6 worm cellular contexts compared by ENCODE assay signal in the genomic region with DNA sequence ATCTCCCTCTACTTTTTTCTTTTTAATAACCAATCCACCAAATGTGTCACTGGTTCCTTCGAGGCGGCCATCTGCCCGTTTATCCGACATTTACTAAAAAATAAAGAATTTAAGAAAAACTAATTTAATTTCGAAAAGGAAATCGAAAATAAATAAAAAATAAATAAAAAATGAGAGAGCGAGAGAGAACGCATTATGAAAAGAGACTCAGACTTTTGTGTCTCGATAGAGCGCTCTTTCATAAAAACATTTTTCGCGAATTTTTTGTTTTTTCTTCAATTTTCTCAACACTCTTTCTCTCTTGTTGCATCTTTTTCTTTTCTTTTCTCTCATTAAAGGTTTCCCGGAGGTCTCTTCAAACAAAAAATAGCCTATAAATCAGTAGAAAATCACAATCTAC.
A peak's percentile ranks its signal among the peaks of the same experiment; 100 is the strongest.
TF ChIP-seq lines count a peak whose summit lies in the region.

A gene (minus strand): TSS at position 93 of the 400 bp plus-strand sequence.

TF ChIP-seq in whole organism, L1 larva, 84 proteins besides CTCF, POLR2A, EP300 and RAD21:
- TF ChIP-seq snu-23 (GFP tag; optimal IDR thresholded peaks at IDR 0.05; lab: Kevin White, UChicago): peak; percentile 17
- TF ChIP-seq xbp-1 (tag; optimal IDR thresholded peaks at IDR 0.05; lab: Kevin White, UChicago): no peak
- no peak for TF ChIP-seq C34B4.2 (tag; optimal IDR thresholded peaks at IDR 0.05; lab: Kevin White, UChicago)
- no peak for TF ChIP-seq ceh-82 (tag; optimal IDR thresholded peaks at IDR 0.05; lab: Kevin White, UChicago)
- TF ChIP-seq dpl-1 (GFP tag; optimal IDR thresholded peaks at IDR 0.05; lab: Kevin White, UChicago): peak in 1 of 3 experiments; percentile 50
- TF ChIP-seq lin-35 (GFP tag; optimal IDR thresholded peaks at IDR 0.05; lab: Kevin White, UChicago): peak in 1 of 2 experiments; percentile 16
- peak; percentile 30 for TF ChIP-seq lin-14 (GFP tag; optimal IDR thresholded peaks at IDR 0.05; lab: Kevin White, UChicago)
- TF ChIP-seq nhr-90 (tag; optimal IDR thresholded peaks at IDR 0.05; lab: Kevin White, UChicago; ENCODE audit: poor library complexity): no peak
- TF ChIP-seq efl-1 (optimal IDR thresholded peaks at IDR 0.05; lab: Kevin White, UChicago): peak; percentile 7 to 19
- peak; percentile 43 to 51 for TF ChIP-seq efl-1 (GFP tag; optimal IDR thresholded peaks at IDR 0.05 in 1 of 2; lab: Kevin White, UChicago)
- TF ChIP-seq lsy-2 (tag; optimal IDR thresholded peaks at IDR 0.05; lab: Kevin White, UChicago): peak in 1 of 2 experiments; percentile 64
- TF ChIP-seq blmp-1 (tag; optimal IDR thresholded peaks at IDR 0.05; lab: Kevin White, UChicago): peak; percentile 2
- TF ChIP-seq unc-86 (tag; optimal IDR thresholded peaks at IDR 0.05; lab: Kevin White, UChicago): no peak
- peak; percentile 18 for TF ChIP-seq skn-1 (tag; optimal IDR thresholded peaks at IDR 0.05; lab: Kevin White, UChicago)

TF ChIP-seq in whole organism, L2 larva, 48 proteins besides CTCF, POLR2A, EP300 and RAD21:
- TF ChIP-seq unc-55 (GFP tag; optimal IDR thresholded peaks at IDR 0.05; lab: Kevin White, UChicago) (peak; percentile 60), C34F6.9 (tag; optimal IDR thresholded peaks at IDR 0.05; lab: Kevin White, UChicago) (peak; percentile 66), R02D3.7 (tag; optimal IDR thresholded peaks at IDR 0.05; lab: Kevin White, UChicago) (no peak), fos-1 (tag; optimal IDR thresholded peaks at IDR 0.05; lab: Kevin White, UChicago) (peak; percentile 5), lsy-2 (tag; optimal IDR thresholded peaks at IDR 0.05; lab: Kevin White, UChicago) (peak in 1 of 2 experiments; percentile 34), sma-3 (GFP tag; optimal IDR thresholded peaks at IDR 0.05; lab: Kevin White, UChicago) (no peak)

TF ChIP-seq in whole organism, L3 larva, 47 proteins besides CTCF, POLR2A, EP300 and RAD21:
- TF ChIP-seq nhr-28 (tag; optimal IDR thresholded peaks at IDR 0.05; lab: Kevin White, UChicago) (no peak), nhr-23 (tag; optimal IDR thresholded peaks at IDR 0.05; lab: Kevin White, UChicago) (no peak), nhr-67 (tag; optimal IDR thresholded peaks at IDR 0.05; lab: Kevin White, UChicago) (no peak), nhr-11 (tag; optimal IDR thresholded peaks at IDR 0.05; lab: Kevin White, UChicago) (no peak), nhr-77 (tag; optimal IDR thresholded peaks at IDR 0.05; lab: Kevin White, UChicago) (no peak), ceh-16 (tag; optimal IDR thresholded peaks at IDR 0.05; lab: Kevin White, UChicago) (no peak), elt-3 (tag; optimal IDR thresholded peaks at IDR 0.05; lab: Kevin White, UChicago) (no peak), hmg-11 (tag; optimal IDR thresholded peaks at IDR 0.05; lab: Kevin White, UChicago) (no peak), pha-4 (tag; optimal IDR thresholded peaks at IDR 0.05; lab: Kevin White, UChicago) (peak; percentile 60), ceh-82 (tag; optimal IDR thresholded peaks at IDR 0.05; lab: Kevin White, UChicago) (no peak), ama-1 (optimal IDR thresholded peaks at IDR 0.05; lab: Kevin White, UChicago) (no peak), ztf-11 (tag; optimal IDR thresholded peaks at IDR 0.05; lab: Kevin White, UChicago) (no peak), fkh-2 (tag; optimal IDR thresholded peaks at IDR 0.05; lab: Kevin White, UChicago) (no peak), tbx-2 (tag; optimal IDR thresholded peaks at IDR 0.05; lab: Kevin White, UChicago) (no peak), R02D3.7 (tag; optimal IDR thresholded peaks at IDR 0.05; lab: Kevin White, UChicago) (no peak), lin-15B (tag; optimal IDR thresholded peaks at IDR 0.05; lab: Kevin White, UChicago) (peak; percentile 17), egl-5 (tag; optimal IDR thresholded peaks at IDR 0.05; lab: Kevin White, UChicago) (peak; percentile 11)

TF ChIP-seq in whole organism, L4 larva, 104 proteins besides CTCF, POLR2A, EP300 and RAD21:
- TF ChIP-seq lin-38 (GFP tag; IDR thresholded peaks at IDR 0.05; lab: Robert Waterston, UW) (peak; percentile 44), daf-16 (GFP tag; optimal IDR thresholded peaks at IDR 0.05; lab: Kevin White, UChicago) (no peak), daf-16 (tag; optimal IDR thresholded peaks at IDR 0.05; lab: Kevin White, UChicago) (peak; percentile 19), nhr-28 (tag; optimal IDR thresholded peaks at IDR 0.05; lab: Kevin White, UChicago) (peak; percentile 18), zip-2 (tag; optimal IDR thresholded peaks at IDR 0.05; lab: Kevin White, UChicago) (no peak), lsy-2 (tag; optimal IDR thresholded peaks at IDR 0.05; lab: Kevin White, UChicago) (peak in 1 of 2 experiments; percentile 53), ceh-82 (tag; optimal IDR thresholded peaks at IDR 0.05; lab: Kevin White, UChicago) (no peak), F44E2.7 (GFP tag; IDR thresholded peaks at IDR 0.05; lab: Robert Waterston, UW) (no peak), ctbp-1 (GFP tag; IDR thresholded peaks at IDR 0.05; lab: Robert Waterston, UW) (no peak), mes-2 (tag; optimal IDR thresholded peaks at IDR 0.05; lab: Kevin White, UChicago; ENCODE audit: poor library complexity, severe bottlenecking) (peak; percentile 17)

TF ChIP-seq in whole organism, mixed stage, embryonic, 35 proteins besides CTCF, POLR2A, EP300 and RAD21:
- TF ChIP-seq lsy-2 (tag; optimal IDR thresholded peaks at IDR 0.05; lab: Kevin White, UChicago) (peak; percentile 36), ces-1 (GFP tag; optimal IDR thresholded peaks at IDR 0.05; lab: Kevin White, UChicago) (peak; percentile 50), hlh-1 (tag; optimal IDR thresholded peaks at IDR 0.05; lab: Kevin White, UChicago) (no peak), unc-62 (GFP tag; optimal IDR thresholded peaks at IDR 0.05; lab: Kevin White, UChicago) (no peak)
TF ChIP-seq in whole organism, mixed stage, embryonic: peak in this region for 2.

TF ChIP-seq in whole organism, young adult, 124 proteins besides CTCF, POLR2A, EP300 and RAD21:
- TF ChIP-seq rpc-1 (optimal IDR thresholded peaks at IDR 0.05; lab: Kevin White, UChicago) (no peak), rpc-1 (tag; optimal IDR thresholded peaks at IDR 0.05; lab: Kevin White, UChicago) (no peak), somi-1 (GFP tag; optimal IDR thresholded peaks at IDR 0.05; lab: Kevin White, UChicago) (no peak), hmg-1.2 (GFP tag; IDR thresholded peaks at IDR 0.05; lab: Robert Waterston, UW) (peak; percentile 63; the same call in 1 of the 2 replicates)
